Fruit fly (Drosophila melanogaster) whole organism, embryonic: ENCODE results near the gene Arp8.

Source experiments
- Ada2b ChIP-seq: fragments of 200-800 bp; sonication (Bioruptor generic); IDR thresholded peaks from 2 replicates; pipeline ENCODE4 v1.3.6; 2022; ENCODE audit warnings: missing biosample characterization, missing genetic modification characterization
- Atf3 ChIP-seq: fragments of 200-800 bp; sonication (Bioruptor generic); optimal IDR thresholded peaks from 3 replicates; lab custom pipeline; 2016; ENCODE audit warnings: missing biosample characterization, missing genetic modification characterization
- BEAF-32 ChIP-seq: fragments of 200-800 bp; sonication (Bioruptor generic); optimal IDR thresholded peaks from 3 replicates; lab custom pipeline; 2017; ENCODE audit warnings: missing biosample characterization, missing genetic modification characterization, mild to moderate bottlenecking, moderate library complexity, missing genetic modification reagents
- CG11085 ChIP-seq: fragments of 200-800 bp; sonication (Bioruptor generic); IDR thresholded peaks from 2 replicates; pipeline ENCODE4 v1.3.6; 2022; ENCODE audit warnings: missing biosample characterization, missing genetic modification characterization
- CG12236 ChIP-seq: fragments of 200-800 bp; sonication (Bioruptor generic); optimal IDR thresholded peaks from 2 replicates; lab custom pipeline; 2016; ENCODE audit warnings: missing biosample characterization, missing genetic modification characterization
- CG13894 ChIP-seq: fragments of 200-800 bp; sonication (Bioruptor generic); optimal IDR thresholded peaks from 3 replicates; lab custom pipeline; 2018; ENCODE audit warnings: missing biosample characterization, mild to moderate bottlenecking, missing genetic modification characterization, moderate library complexity
- CG15011 ChIP-seq: fragments of 200-800 bp; sonication (Bioruptor generic); optimal IDR thresholded peaks from 3 replicates; lab custom pipeline; 2018; ENCODE audit warnings: missing biosample characterization, mild to moderate bottlenecking, missing genetic modification characterization
- CG17385 ChIP-seq: fragments of 200-800 bp; sonication (Bioruptor generic); optimal IDR thresholded peaks from 3 replicates; lab custom pipeline; 2018; ENCODE audit warnings: missing biosample characterization, mild to moderate bottlenecking, missing genetic modification characterization
- CG1792 ChIP-seq: fragments of 200-800 bp; sonication (Bioruptor generic); optimal IDR thresholded peaks from 2 replicates; lab custom pipeline; 2016; ENCODE audit warnings: missing biosample characterization, missing genetic modification characterization
- CG2129 ChIP-seq: fragments of 200-800 bp; sonication (Bioruptor generic); IDR thresholded peaks from 2 replicates; pipeline ENCODE4 v1.3.6; 2022; ENCODE audit warnings: missing biosample characterization, missing genetic modification characterization; ENCODE audit not compliant: partially characterized antibody
- CG3065 ChIP-seq: fragments of 200-800 bp; sonication (Bioruptor generic); optimal IDR thresholded peaks from 2 replicates; lab custom pipeline; 2016; ENCODE audit warnings: missing biosample characterization, missing genetic modification characterization
- CG3847 ChIP-seq: fragments of 200-800 bp; sonication (Bioruptor generic); IDR thresholded peaks from 2 replicates; pipeline ENCODE4 v1.3.6; 2022; ENCODE audit warnings: missing biosample characterization, missing genetic modification characterization
- CG42726 ChIP-seq: fragments of 200-800 bp; sonication (Bioruptor generic); IDR thresholded peaks from 2 replicates; pipeline ENCODE4 v1.3.6; 2022; ENCODE audit warnings: missing biosample characterization, missing genetic modification characterization; ENCODE audit not compliant: partially characterized antibody
- CG4360 ChIP-seq: fragments of 200-800 bp; sonication (Bioruptor generic); IDR thresholded peaks from 2 replicates; pipeline ENCODE4 v1.3.6; 2022; ENCODE audit warnings: missing biosample characterization, missing genetic modification characterization
- CG7372 ChIP-seq: fragments of 200-800 bp; sonication (Bioruptor generic); IDR thresholded peaks from 2 replicates; pipeline ENCODE4 v1.3.6; 2022; ENCODE audit warnings: missing biosample characterization, missing genetic modification characterization
- CG7786 ChIP-seq: fragments of 200-800 bp; sonication (Bioruptor generic); optimal IDR thresholded peaks from 2 replicates; lab custom pipeline; 2016; ENCODE audit warnings: missing biosample characterization, missing genetic modification characterization
- CG7963 ChIP-seq: fragments of 200-800 bp; sonication (Bioruptor generic); IDR thresholded peaks from 3 replicates; pipeline ENCODE4 v1.3.6; 2022; ENCODE audit warnings: missing biosample characterization, missing genetic modification characterization; ENCODE audit not compliant: partially characterized antibody
- CG8089 ChIP-seq: fragments of 200-800 bp; sonication (Bioruptor generic); optimal IDR thresholded peaks from 3 replicates; lab custom pipeline; 2016; ENCODE audit warnings: missing biosample characterization, missing genetic modification characterization
- CG8359 ChIP-seq: fragments of 200-800 bp; sonication (Bioruptor generic); optimal IDR thresholded peaks from 2 replicates; lab custom pipeline; 2017; ENCODE audit warnings: missing biosample characterization, mild to moderate bottlenecking, missing genetic modification characterization, borderline replicate concordance
- CG8765 ChIP-seq: fragments of 200-800 bp; sonication (Bioruptor generic); IDR thresholded peaks from 2 replicates; pipeline ENCODE4 v1.3.6; 2022; ENCODE audit warnings: missing biosample characterization, missing genetic modification characterization
- CTCF ChIP-seq: fragments of 200-800 bp; sonication (Bioruptor generic); optimal IDR thresholded peaks from 2 replicates; lab custom pipeline; 2017; ENCODE audit warnings: missing biosample characterization, mild to moderate bottlenecking, missing genetic modification characterization, moderate library complexity
- D ChIP-seq, 2 experiments: fragments of 200-800 bp in 1 of 2; fragments of >200 bp in 1 of 2; sonication (Bioruptor generic) in 1 of 2; optimal IDR thresholded peaks; 2 replicates in 1 of 2; 3 replicates in 1 of 2; lab custom pipeline; 2017; ENCODE audit warnings: mild to moderate bottlenecking in 1 of 2, missing biosample characterization in 1 of 2, missing genetic modification characterization in 1 of 2, missing genetic modification reagents in 1 of 2
- Dip3 ChIP-seq: fragments of 200-800 bp; sonication (Bioruptor generic); optimal IDR thresholded peaks from 3 replicates; lab custom pipeline; 2016; ENCODE audit warnings: missing biosample characterization, missing genetic modification characterization
- Dp ChIP-seq: fragments of 200-800 bp; sonication (Bioruptor generic); optimal IDR thresholded peaks from 2 replicates; lab custom pipeline; 2018; ENCODE audit warnings: missing biosample characterization, mild to moderate bottlenecking, missing genetic modification characterization, moderate library complexity
- E2f2 ChIP-seq: fragments of 200-800 bp; sonication (Bioruptor generic); IDR thresholded peaks from 2 replicates; pipeline ENCODE4 v1.3.6; 2022; ENCODE audit warnings: missing biosample characterization, missing genetic modification characterization
- Hsf ChIP-seq: fragments of 200-800 bp; sonication (Bioruptor generic); optimal IDR thresholded peaks from 3 replicates; lab custom pipeline; 2016; ENCODE audit warnings: missing biosample characterization, missing genetic modification characterization
- Ravus ChIP-seq: fragments of 200-800 bp; sonication (Bioruptor generic); IDR thresholded peaks from 2 replicates; pipeline ENCODE4 v1.3.6; 2022; ENCODE audit warnings: missing biosample characterization, missing genetic modification characterization
- ap ChIP-seq: fragments of 200-800 bp; sonication (Bioruptor generic); IDR thresholded peaks from 2 replicates; pipeline ENCODE4 v1.3.6; 2022; ENCODE audit warnings: missing biosample characterization, missing genetic modification characterization
- caup ChIP-seq: fragments of 200-800 bp; sonication (Bioruptor generic); optimal IDR thresholded peaks from 3 replicates; lab custom pipeline; 2017; ENCODE audit warnings: missing biosample characterization, mild to moderate bottlenecking, missing genetic modification characterization, moderate library complexity; ENCODE audit not compliant: severe bottlenecking
- ci ChIP-seq: fragments of 200-800 bp; sonication (Bioruptor generic); IDR thresholded peaks from 3 replicates; pipeline ENCODE4 v1.3.6; 2022; ENCODE audit warnings: missing biosample characterization, missing genetic modification characterization
- corto ChIP-seq: fragments of 200-800 bp; sonication (Bioruptor generic); optimal IDR thresholded peaks from 2 replicates; lab custom pipeline; 2016; ENCODE audit warnings: missing biosample characterization, mild to moderate bottlenecking, missing genetic modification characterization, moderate library complexity
- disco-r ChIP-seq: fragments of 200-800 bp; sonication (Bioruptor generic); optimal IDR thresholded peaks from 2 replicates; lab custom pipeline; 2016; ENCODE audit warnings: missing biosample characterization, missing genetic modification characterization
- ems ChIP-seq: fragments of 200-800 bp; sonication (Bioruptor generic); optimal IDR thresholded peaks from 3 replicates; lab custom pipeline; 2016; ENCODE audit warnings: missing biosample characterization, missing genetic modification characterization
- gfzf ChIP-seq: fragments of 200-800 bp; sonication (Bioruptor generic); optimal IDR thresholded peaks from 2 replicates; lab custom pipeline; 2016; ENCODE audit warnings: missing biosample characterization, mild to moderate bottlenecking, missing genetic modification characterization, moderate library complexity
- gsb-n ChIP-seq: fragments of 200-800 bp; sonication (Bioruptor generic); optimal IDR thresholded peaks from 3 replicates; lab custom pipeline; 2018; ENCODE audit warnings: missing biosample characterization, mild to moderate bottlenecking, missing genetic modification characterization
- ind ChIP-seq: fragments of 200-800 bp; sonication (Bioruptor generic); optimal IDR thresholded peaks from 3 replicates; lab custom pipeline; 2016; ENCODE audit warnings: missing biosample characterization, missing genetic modification characterization
- jumu ChIP-seq: fragments of 200-800 bp; sonication (Bioruptor generic); optimal IDR thresholded peaks from 3 replicates; lab custom pipeline; 2016; ENCODE audit warnings: missing biosample characterization, missing genetic modification characterization
- knrl ChIP-seq: fragments of 200-800 bp; sonication (Bioruptor generic); IDR thresholded peaks from 3 replicates; pipeline ENCODE4 v1.3.6; 2022; ENCODE audit warnings: missing biosample characterization, missing genetic modification characterization; ENCODE audit not compliant: partially characterized antibody
- mld ChIP-seq: fragments of 200-800 bp; sonication (Bioruptor generic); IDR thresholded peaks from 3 replicates; pipeline ENCODE4 v1.3.6; 2022; ENCODE audit warnings: missing biosample characterization, missing genetic modification characterization; ENCODE audit not compliant: partially characterized antibody
- nmo ChIP-seq: fragments of 200-800 bp; sonication (Bioruptor generic); optimal IDR thresholded peaks from 2 replicates; lab custom pipeline; 2018; ENCODE audit warnings: missing biosample characterization, mild to moderate bottlenecking, missing genetic modification characterization, moderate library complexity
- onecut ChIP-seq: fragments of 200-800 bp; sonication (Bioruptor generic); IDR thresholded peaks from 2 replicates; pipeline ENCODE4 v1.3.6; 2022; ENCODE audit warnings: missing biosample characterization, missing genetic modification characterization
- repo ChIP-seq: fragments of 200-800 bp; sonication (Bioruptor generic); optimal IDR thresholded peaks from 2 replicates; lab custom pipeline; 2016; ENCODE audit warnings: missing biosample characterization, missing genetic modification characterization
- slou ChIP-seq: fragments of 200-800 bp; sonication (Bioruptor generic); optimal IDR thresholded peaks from 3 replicates; lab custom pipeline; 2016; ENCODE audit warnings: missing biosample characterization, missing genetic modification characterization
- ssp ChIP-seq: fragments of 200-800 bp; sonication (Bioruptor generic); IDR thresholded peaks from 2 replicates; pipeline ENCODE4 v1.3.6; 2022; ENCODE audit warnings: missing biosample characterization, missing genetic modification characterization
- tio ChIP-seq: fragments of 200-800 bp; sonication (Bioruptor generic); optimal IDR thresholded peaks from 2 replicates; lab custom pipeline; 2017; ENCODE audit warnings: missing biosample characterization, missing genetic modification characterization, inconsistent platforms
- toy ChIP-seq: fragments of 200-800 bp; sonication (Bioruptor generic); IDR thresholded peaks from 2 replicates; pipeline ENCODE4 v1.3.6; 2022; ENCODE audit warnings: missing biosample characterization, missing genetic modification characterization
- wek ChIP-seq: fragments of 200-800 bp; sonication (Bioruptor generic); optimal IDR thresholded peaks from 3 replicates; lab custom pipeline; 2018; ENCODE audit warnings: missing biosample characterization, mild to moderate bottlenecking, missing genetic modification characterization, moderate library complexity
- z ChIP-seq: fragments of 200-800 bp; sonication (Bioruptor generic); IDR thresholded peaks from 3 replicates; pipeline ENCODE4 v1.3.6; 2022; ENCODE audit warnings: missing biosample characterization, missing genetic modification characterization
- zen ChIP-seq: fragments of 200-800 bp; sonication (Bioruptor generic); optimal IDR thresholded peaks from 3 replicates; lab custom pipeline; 2018; ENCODE audit warnings: missing biosample characterization, mild to moderate bottlenecking, missing genetic modification characterization, moderate library complexity

Arp8 gene

dm6 chrX:17826807-17827703 lies 33.5 kb downstream of the Arp8 start, which contains the start of gene Socs16D (continued):
- TF ChIP-seq CG7786: peak; percentile 40
- peak; percentile 10 for TF ChIP-seq CG17385
- TF ChIP-seq disco-r (GFP tag; lab: Kevin White, UChicago): no peak
- TF ChIP-seq Dip3 (GFP tag; lab: Kevin White, UChicago): no peak
- TF ChIP-seq CG1792 (GFP tag; lab: Kevin White, UChicago): no peak
- TF ChIP-seq ems: peak; percentile 17
- no peak for TF ChIP-seq tio (GFP tag; lab: Kevin White, UChicago)
- peak; percentile 98 for TF ChIP-seq BEAF-32 (GFP tag; lab: Kevin White, UChicago)
- no peak for TF ChIP-seq ap (GFP tag; lab: Robert Waterston, UW)
- peak; percentile 62 for TF ChIP-seq zen
- no peak for TF ChIP-seq CG11085 (GFP tag; lab: Robert Waterston, UW)
- no peak for TF ChIP-seq CG3065
- peak; percentile 39 for TF ChIP-seq CG12236 (GFP tag; lab: Kevin White, UChicago)
- TF ChIP-seq CG8765 (GFP tag; lab: Robert Waterston, UW): 0 out of 2 replicates have a peak, but pooled peaks have one; percentile 21
- peak; percentile 9 for TF ChIP-seq ind
- TF ChIP-seq mld (GFP tag; lab: Robert Waterston, UW): peak; percentile 95
- TF ChIP-seq CG7963: peak; percentile 97
- 0 out of 2 replicates have a peak, but pooled peaks have one; percentile 9 for TF ChIP-seq ssp (GFP tag; lab: Robert Waterston, UW)
- peak; percentile 45 for TF ChIP-seq jumu (GFP tag; lab: Kevin White, UChicago)
- TF ChIP-seq Hsf (GFP tag; lab: Kevin White, UChicago): peak; percentile 27
- peak; percentile 60 for TF ChIP-seq nmo (GFP tag; lab: Kevin White, UChicago)
- peak; percentile 6 for TF ChIP-seq CG8089 (GFP tag; lab: Kevin White, UChicago)
- TF ChIP-seq gsb-n: no peak
- TF ChIP-seq CG15011: no peak
- no peak for TF ChIP-seq corto
- peak; percentile 12 for TF ChIP-seq caup (GFP tag; lab: Kevin White, UChicago)
- peak; percentile 96 for TF ChIP-seq onecut (GFP tag; lab: Robert Waterston, UW)
- TF ChIP-seq CG4360 (GFP tag; lab: Robert Waterston, UW): no peak
- TF ChIP-seq ci (GFP tag; lab: Robert Waterston, UW): peak; percentile 56; the same call in 2 of the 3 replicates
- no peak for TF ChIP-seq repo (GFP tag; lab: Kevin White, UChicago)
- TF ChIP-seq gfzf (GFP tag; lab: Kevin White, UChicago): peak; percentile 43
- peak; percentile 5 for TF ChIP-seq CTCF
- TF ChIP-seq wek (GFP tag; lab: Kevin White, UChicago): peak; percentile 5
- peak; percentile 97 for TF ChIP-seq knrl (GFP tag; lab: Robert Waterston, UW)
- peak; percentile 95 for TF ChIP-seq CG2129 (GFP tag; lab: Robert Waterston, UW)
- peak; percentile 12 for TF ChIP-seq slou (GFP tag; lab: Kevin White, UChicago)
- TF ChIP-seq z: no peak
- TF ChIP-seq Ada2b (GFP tag; lab: Robert Waterston, UW): no peak
- TF ChIP-seq CG7372 (GFP tag; lab: Robert Waterston, UW): no peak
- TF ChIP-seq Ravus (GFP tag; lab: Robert Waterston, UW): no peak
- peak; percentile 20 for TF ChIP-seq D (optimal IDR thresholded peaks at IDR 0.05; lab: Kevin White, UChicago)
- TF ChIP-seq D (GFP tag; optimal IDR thresholded peaks at IDR 0.05; lab: Kevin White, UChicago): no peak
- peak; percentile 70 for TF ChIP-seq E2f2 (GFP tag; lab: Robert Waterston, UW)
- peak; percentile 99 for TF ChIP-seq CG42726 (GFP tag; lab: Robert Waterston, UW)
- TF ChIP-seq Dp (GFP tag; lab: Kevin White, UChicago): peak; percentile 70
- peak; percentile 89 for TF ChIP-seq CG3847 (GFP tag; lab: Robert Waterston, UW)
- TF ChIP-seq CG8359 (GFP tag; lab: Kevin White, UChicago): no peak
- no peak for TF ChIP-seq Atf3
- peak; percentile 44 for TF ChIP-seq CG13894
- no peak for TF ChIP-seq toy
